Worm (Caenorhabditis elegans) whole organism, L1 larva: ENCODE data around the gene srg-4.

Experiments
- C04F5.9 ChIP-seq: sonication (generic microtip); optimal IDR thresholded peaks from 2 replicates; lab custom pipeline; 2016; ENCODE audit warnings: missing genetic modification characterization, missing compliant biosample characterization
- F16B12.6 ChIP-seq: fragments of 150-350 bp; optimal IDR thresholded peaks from 2 replicates; lab custom pipeline; 2014; ENCODE audit warnings: missing biosample characterization, missing genetic modification characterization
- Y116A8C.19 ChIP-seq: sonication (generic microtip); optimal IDR thresholded peaks from 2 replicates; lab custom pipeline; 2016; ENCODE audit warnings: missing compliant biosample characterization, missing genetic modification characterization, borderline replicate concordance
- aly-2 ChIP-seq: fragments of 150-350 bp; optimal IDR thresholded peaks from 2 replicates; lab custom pipeline; 2014; ENCODE audit warnings: missing biosample characterization, missing genetic modification characterization
- ama-1 ChIP-seq: fragments of 150-350 bp; optimal IDR thresholded peaks from 2 replicates; lab custom pipeline; 2014
- ceh-63 ChIP-seq: fragments of 200-800 bp; sonication (Bioruptor generic); optimal IDR thresholded peaks from 2 replicates; lab custom pipeline; 2018; ENCODE audit warnings: mild to moderate bottlenecking, missing genetic modification characterization, missing compliant biosample characterization
- ceh-8 ChIP-seq: fragments of 200-800 bp; sonication (Bioruptor generic); optimal IDR thresholded peaks from 2 replicates; lab custom pipeline; 2018; ENCODE audit warnings: mild to moderate bottlenecking, missing genetic modification characterization, moderate library complexity, missing compliant biosample characterization
- ces-1 ChIP-seq: fragments of 150-350 bp; optimal IDR thresholded peaks from 2 replicates; lab custom pipeline; 2014; ENCODE audit warnings: missing biosample characterization, missing genetic modification reagents, missing genetic modification characterization
- efl-1 ChIP-seq, 4 experiments: fragments of 150-350 bp; optimal IDR thresholded peaks in 3 of 4; peaks in 1 of 4; 1 replicate in 1 of 4; 2 replicates in 3 of 4; lab custom pipeline; 2014; ENCODE audit warnings: missing biosample characterization in 2 of 4, missing genetic modification characterization in 2 of 4, missing genetic modification reagents in 2 of 4
- efl-3 ChIP-seq: fragments of 200-800 bp; sonication (Bioruptor generic); optimal IDR thresholded peaks from 2 replicates; lab custom pipeline; 2018; ENCODE audit warnings: mild to moderate bottlenecking, missing genetic modification characterization, missing compliant biosample characterization
- egl-27 ChIP-seq, 2 experiments: fragments of 150-350 bp in 1 of 2; sonication (generic microtip); optimal IDR thresholded peaks; 3 replicates each; lab custom pipeline; 2017 to 2018; ENCODE audit warnings: missing biosample characterization in 2 of 2, missing genetic modification characterization in 2 of 2, missing genetic modification reagents in 2 of 2
- elt-2 ChIP-seq: sonication (generic microtip); optimal IDR thresholded peaks from 2 replicates; lab custom pipeline; 2016; ENCODE audit warnings: missing genetic modification characterization, mild to moderate bottlenecking, inconsistent platforms, missing compliant biosample characterization, missing genetic modification reagents
- elt-3 ChIP-seq, 6 experiments: fragments of 150-350 bp in 1 of 6; sonication (generic microtip); optimal IDR thresholded peaks; 2 replicates each; lab custom pipeline; 2017 to 2018; ENCODE audit warnings: missing biosample characterization in 6 of 6, missing genetic modification characterization in 6 of 6, inconsistent platforms in 1 of 6
- ets-5 ChIP-seq: fragments of 200-800 bp; sonication (Bioruptor generic); IDR thresholded peaks from 2 replicates; pipeline ENCODE4 v1.3.6; 2022; ENCODE audit warnings: missing genetic modification characterization, missing compliant biosample characterization
- fkh-10 ChIP-seq: sonication (generic microtip); optimal IDR thresholded peaks from 2 replicates; lab custom pipeline; 2017; ENCODE audit warnings: missing biosample characterization, missing genetic modification reagents, missing genetic modification characterization
- fkh-8 ChIP-seq: sonication (generic microtip); optimal IDR thresholded peaks from 2 replicates; lab custom pipeline; 2016; ENCODE audit warnings: mild to moderate bottlenecking, missing genetic modification characterization, missing compliant biosample characterization
- fos-1 ChIP-seq: fragments of 150-350 bp; optimal IDR thresholded peaks from 2 replicates; lab custom pipeline; 2014; ENCODE audit warnings: missing biosample characterization, missing genetic modification characterization
- grh-1 ChIP-seq: fragments of 200-800 bp; sonication (Bioruptor generic); IDR thresholded peaks from 2 replicates; pipeline ENCODE4 v1.3.6; 2022; ENCODE audit warnings: missing genetic modification reagents, missing genetic modification characterization, missing compliant biosample characterization
- hlh-17 ChIP-seq: fragments of 200-800 bp; sonication (Bioruptor generic); optimal IDR thresholded peaks from 2 replicates; lab custom pipeline; 2018; ENCODE audit warnings: missing genetic modification characterization, mild to moderate bottlenecking, missing compliant biosample characterization, moderate library complexity, borderline replicate concordance
- hlh-4 ChIP-seq: sonication (generic microtip); optimal IDR thresholded peaks from 2 replicates; lab custom pipeline; 2016; ENCODE audit warnings: mild to moderate bottlenecking, missing genetic modification characterization, missing compliant biosample characterization
- hpl-2 ChIP-seq: fragments of 150-350 bp; optimal IDR thresholded peaks from 2 replicates; lab custom pipeline; 2014; ENCODE audit warnings: missing biosample characterization, missing genetic modification reagents, missing genetic modification characterization
- irx-1 ChIP-seq: sonication (generic microtip); optimal IDR thresholded peaks from 2 replicates; lab custom pipeline; 2016; ENCODE audit warnings: missing genetic modification characterization, missing compliant biosample characterization
- jun-1 ChIP-seq: fragments of 150-350 bp; optimal IDR thresholded peaks from 2 replicates; lab custom pipeline; 2014; ENCODE audit warnings: missing biosample characterization, missing genetic modification reagents, missing genetic modification characterization
- lin-14 ChIP-seq: fragments of 200-800 bp; sonication (Bioruptor generic); optimal IDR thresholded peaks from 2 replicates; lab custom pipeline; 2018; ENCODE audit warnings: mild to moderate bottlenecking, missing genetic modification characterization, moderate library complexity, missing compliant biosample characterization
- lin-15B ChIP-seq: fragments of 150-350 bp; sonication (generic microtip); optimal IDR thresholded peaks from 3 replicates; lab custom pipeline; 2014; ENCODE audit warnings: missing biosample characterization, missing genetic modification characterization
- lin-39 ChIP-seq: fragments of 150-350 bp; optimal IDR thresholded peaks from 2 replicates; lab custom pipeline; 2014; ENCODE audit warnings: missing biosample characterization, missing genetic modification reagents, missing genetic modification characterization
- lsy-2 ChIP-seq, 2 experiments: fragments of 150-350 bp; optimal IDR thresholded peaks; 2 replicates each; lab custom pipeline; 2014; ENCODE audit warnings: missing biosample characterization in 2 of 2, missing genetic modification characterization in 2 of 2
- mef-2 ChIP-seq: fragments of 150-350 bp; optimal IDR thresholded peaks from 2 replicates; lab custom pipeline; 2014; ENCODE audit warnings: missing biosample characterization, missing genetic modification characterization
- mep-1 ChIP-seq: fragments of 150-350 bp; optimal IDR thresholded peaks from 2 replicates; lab custom pipeline; 2014; ENCODE audit warnings: missing biosample characterization, missing genetic modification characterization
- nhr-20 ChIP-seq: sonication (generic microtip); optimal IDR thresholded peaks from 2 replicates; lab custom pipeline; 2016; ENCODE audit warnings: mild to moderate bottlenecking, missing genetic modification characterization, missing compliant biosample characterization
- nhr-237 ChIP-seq: fragments of 150-350 bp; optimal IDR thresholded peaks from 2 replicates; lab custom pipeline; 2014; ENCODE audit warnings: missing biosample characterization, missing genetic modification characterization
- nhr-47 ChIP-seq: sonication (generic microtip); optimal IDR thresholded peaks from 2 replicates; lab custom pipeline; 2016; ENCODE audit warnings: mild to moderate bottlenecking, missing genetic modification characterization, moderate library complexity, missing compliant biosample characterization
- nhr-76 ChIP-seq: sonication (generic microtip); optimal IDR thresholded peaks from 2 replicates; lab custom pipeline; 2017; ENCODE audit warnings: missing biosample characterization, missing genetic modification characterization
- nhr-77 ChIP-seq: fragments of 150-350 bp; optimal IDR thresholded peaks from 2 replicates; lab custom pipeline; 2014; ENCODE audit warnings: missing biosample characterization, missing genetic modification characterization
- nhr-84 ChIP-seq: sonication (generic microtip); optimal IDR thresholded peaks from 2 replicates; lab custom pipeline; 2017; ENCODE audit warnings: missing biosample characterization, missing genetic modification characterization
- nhr-85 ChIP-seq: sonication (generic microtip); peaks from one replicate; lab custom pipeline; 2016; ENCODE audit warnings: missing genetic modification characterization, inconsistent platforms, missing compliant biosample characterization
- nhr-90 ChIP-seq: sonication (generic microtip); optimal IDR thresholded peaks from 2 replicates; lab custom pipeline; 2016; ENCODE audit warnings: mild to moderate bottlenecking, missing genetic modification characterization, missing compliant biosample characterization; ENCODE audit not compliant: poor library complexity
- pax-3 ChIP-seq: fragments of 200-800 bp; sonication (Bioruptor generic); optimal IDR thresholded peaks from 2 replicates; lab custom pipeline; 2018; ENCODE audit warnings: mild to moderate bottlenecking, missing genetic modification characterization, moderate library complexity, missing compliant biosample characterization
- pqm-1 ChIP-seq: sonication (generic microtip); optimal IDR thresholded peaks from 3 replicates; lab custom pipeline; 2017; ENCODE audit warnings: missing biosample characterization, missing genetic modification characterization
- skn-1 ChIP-seq: fragments of 150-350 bp; optimal IDR thresholded peaks from 2 replicates; lab custom pipeline; 2014; ENCODE audit warnings: missing biosample characterization, missing genetic modification characterization
- snu-23 ChIP-seq: sonication (generic microtip); optimal IDR thresholded peaks from 2 replicates; lab custom pipeline; 2016; ENCODE audit warnings: missing genetic modification characterization, missing compliant biosample characterization
- sptf-1 ChIP-seq: fragments of 150-350 bp; optimal IDR thresholded peaks from 2 replicates; lab custom pipeline; 2014; ENCODE audit warnings: missing biosample characterization, missing genetic modification characterization
- sup-37 ChIP-seq: fragments of 200-800 bp; sonication (Bioruptor generic); optimal IDR thresholded peaks from 2 replicates; lab custom pipeline; 2018; ENCODE audit warnings: mild to moderate bottlenecking, missing genetic modification characterization, missing compliant biosample characterization
- swsn-7 ChIP-seq: sonication (generic microtip); optimal IDR thresholded peaks from 2 replicates; lab custom pipeline; 2016; ENCODE audit warnings: missing genetic modification characterization, missing compliant biosample characterization
- tlp-1 ChIP-seq: fragments of 150-350 bp; optimal IDR thresholded peaks from 2 replicates; lab custom pipeline; 2014; ENCODE audit warnings: missing biosample characterization, missing genetic modification characterization
- unc-130 ChIP-seq: fragments of 150-350 bp; optimal IDR thresholded peaks from 2 replicates; lab custom pipeline; 2017; ENCODE audit warnings: missing biosample characterization, missing genetic modification characterization, inconsistent platforms
- unc-30 ChIP-seq: sonication (generic microtip); optimal IDR thresholded peaks from 2 replicates; lab custom pipeline; 2017; ENCODE audit warnings: missing biosample characterization, missing genetic modification characterization
- unc-62 ChIP-seq: fragments of 150-350 bp; optimal IDR thresholded peaks from 2 replicates; lab custom pipeline; 2014; ENCODE audit warnings: missing biosample characterization, missing genetic modification reagents, missing genetic modification characterization
- unc-86 ChIP-seq: sonication (generic microtip); optimal IDR thresholded peaks from 2 replicates; lab custom pipeline; 2016; ENCODE audit warnings: missing genetic modification characterization, missing compliant biosample characterization
- unc-98 ChIP-seq: fragments of 200-800 bp; sonication (Bioruptor generic); IDR thresholded peaks from 2 replicates; pipeline ENCODE4 v1.3.6; 2022; ENCODE audit warnings: missing genetic modification characterization, missing compliant biosample characterization
- zag-1 ChIP-seq: fragments of 150-350 bp; optimal IDR thresholded peaks from 2 replicates; lab custom pipeline; 2014; ENCODE audit warnings: missing biosample characterization, missing genetic modification characterization
- zip-4 ChIP-seq: fragments of 200-800 bp; sonication (Bioruptor generic); optimal IDR thresholded peaks from 2 replicates; lab custom pipeline; 2018; ENCODE audit warnings: mild to moderate bottlenecking, missing genetic modification characterization, moderate library complexity, missing compliant biosample characterization
- ztf-4 ChIP-seq: fragments of 150-350 bp; optimal IDR thresholded peaks from 2 replicates; lab custom pipeline; 2014; ENCODE audit warnings: missing biosample characterization, missing genetic modification characterization

srg-4 gene

ce11 chrIII:6303114-6303647 lies 41.3 kb upstream of the srg-4 start, which contains the start of gene F47D12.9:
Gene F47D12.9, minus strand, starts transcription at chrIII:6303380.
- peak; percentile 36 for TF ChIP-seq ztf-4 (tag; lab: Kevin White, UChicago)
- TF ChIP-seq nhr-76 (tag; lab: Kevin White, UChicago), result no peak
- TF ChIP-seq sptf-1 (tag; lab: Kevin White, UChicago), result no peak
- TF ChIP-seq nhr-77 (tag; lab: Kevin White, UChicago), result peak; percentile 65
- no peak for TF ChIP-seq C04F5.9
- TF ChIP-seq zag-1, result no peak
- no peak for TF ChIP-seq ces-1 (GFP tag; lab: Kevin White, UChicago)
- peak; percentile 89 for TF ChIP-seq unc-130 (tag; lab: Kevin White, UChicago)
- no peak for TF ChIP-seq unc-30
- TF ChIP-seq ets-5 (GFP tag; lab: Robert Waterston, UW), result no peak
- no peak for TF ChIP-seq efl-3
- peak; percentile 91 for TF ChIP-seq mep-1 (tag; lab: Kevin White, UChicago)
- no peak for TF ChIP-seq tlp-1 (tag; lab: Kevin White, UChicago)
- peak; percentile 70 for TF ChIP-seq skn-1
- peak; percentile 92 for TF ChIP-seq elt-2 (tag; lab: Kevin White, UChicago)
- no peak for TF ChIP-seq hpl-2 (GFP tag; lab: Kevin White, UChicago)
- peak; percentile 96 for TF ChIP-seq lin-14
- peak; percentile 37 for TF ChIP-seq lin-15B (tag; lab: Kevin White, UChicago)
- TF ChIP-seq efl-1 (optimal IDR thresholded peaks at IDR 0.05; lab: Kevin White, UChicago), result peak; percentile 80 to 84
- TF ChIP-seq efl-1 (GFP tag; optimal IDR thresholded peaks at IDR 0.05 in 1 of 2; lab: Kevin White, UChicago), result peak; percentile 73 to 97
- TF ChIP-seq unc-98 (GFP tag; lab: Robert Waterston, UW), result no peak
- peak in 1 of 2 experiments; percentile 43 for TF ChIP-seq egl-27 (tag; optimal IDR thresholded peaks at IDR 0.05; lab: Kevin White, UChicago)
- TF ChIP-seq nhr-85 (tag; lab: Kevin White, UChicago), result peak; percentile 92
- peak; percentile 89 for TF ChIP-seq F16B12.6 (tag; lab: Kevin White, UChicago)
- TF ChIP-seq fkh-8, result peak; percentile 82
- peak; percentile 61 for TF ChIP-seq ama-1
- peak; percentile 76 for TF ChIP-seq nhr-90 (tag; lab: Kevin White, UChicago)
- peak; percentile 45 for TF ChIP-seq pax-3 (tag; lab: Kevin White, UChicago)
- peak; percentile 15 for TF ChIP-seq sup-37 (GFP tag; lab: Kevin White, UChicago)
- TF ChIP-seq pqm-1 (tag; lab: Kevin White, UChicago), result no peak
- TF ChIP-seq hlh-17, result no peak
- no peak for TF ChIP-seq unc-62 (GFP tag; lab: Kevin White, UChicago)
- no peak for TF ChIP-seq hlh-4 (tag; lab: Kevin White, UChicago)
- TF ChIP-seq lsy-2 (tag; optimal IDR thresholded peaks at IDR 0.05; lab: Kevin White, UChicago), result peak; percentile 77 to 92
- TF ChIP-seq zip-4 (GFP tag; lab: Kevin White, UChicago), result no peak
- TF ChIP-seq mef-2 (tag; lab: Kevin White, UChicago), result peak; percentile 34
- TF ChIP-seq jun-1 (tag; lab: Kevin White, UChicago), result peak; percentile 63
- TF ChIP-seq lin-39 (tag; lab: Kevin White, UChicago), result peak; percentile 20
- TF ChIP-seq swsn-7, result peak; percentile 80
- no peak for TF ChIP-seq nhr-237
- TF ChIP-seq fos-1 (tag; lab: Kevin White, UChicago), result no peak
- TF ChIP-seq nhr-20 (tag; lab: Kevin White, UChicago), result peak; percentile 88
- TF ChIP-seq irx-1 (tag; lab: Kevin White, UChicago), result peak; percentile 66
- TF ChIP-seq aly-2, result no peak
- TF ChIP-seq ceh-8 (GFP tag; lab: Kevin White, UChicago), result no peak
- peak; percentile 94 for TF ChIP-seq snu-23 (GFP tag; lab: Kevin White, UChicago)
- peak in 3 of 6 experiments; percentile 22 to 92 (median 88) for TF ChIP-seq elt-3 (tag; optimal IDR thresholded peaks at IDR 0.05; lab: Kevin White, UChicago)
- TF ChIP-seq nhr-84, result no peak
- TF ChIP-seq grh-1 (GFP tag; lab: Robert Waterston, UW), result peak; percentile 62
- no peak for TF ChIP-seq fkh-10 (GFP tag; lab: Kevin White, UChicago)
- peak; percentile 75 for TF ChIP-seq unc-86 (tag; lab: Kevin White, UChicago)
- no peak for TF ChIP-seq ceh-63 (GFP tag; lab: Kevin White, UChicago)
- TF ChIP-seq nhr-47, result peak; percentile 69
- no peak for TF ChIP-seq Y116A8C.19
